Fruit fly (Drosophila melanogaster) whole organism, pupa: ENCODE measurements around the gene CG32267.

Experiments
- CG10348 ChIP-seq: fragments of 200-800 bp; sonication (Bioruptor generic); IDR thresholded peaks from 2 replicates; pipeline ENCODE4 v1.3.6; 2022; ENCODE audit warnings: missing biosample characterization, missing genetic modification characterization
- CG12605 ChIP-seq: fragments of 200-800 bp; sonication (Bioruptor generic); IDR thresholded peaks from 2 replicates; pipeline ENCODE4 v1.3.6; 2022; ENCODE audit warnings: missing biosample characterization, missing genetic modification characterization
- CG13204 ChIP-seq: fragments of 200-800 bp; sonication (Bioruptor generic); optimal IDR thresholded peaks from 2 replicates; lab custom pipeline; 2018; ENCODE audit warnings: missing biosample characterization, mild to moderate bottlenecking, missing genetic modification characterization, moderate library complexity
- CG14655 ChIP-seq: fragments of 200-800 bp; sonication (Bioruptor generic); optimal IDR thresholded peaks from 3 replicates; lab custom pipeline; 2017; ENCODE audit warnings: mild to moderate bottlenecking, missing biosample characterization, missing genetic modification reagents, missing genetic modification characterization
- CG17806 ChIP-seq: fragments of 200-800 bp; sonication (Bioruptor generic); optimal IDR thresholded peaks from 2 replicates; lab custom pipeline; 2018; ENCODE audit warnings: missing biosample characterization, mild to moderate bottlenecking, missing genetic modification characterization, moderate library complexity
- CG32121 ChIP-seq: fragments of 200-800 bp; sonication (Bioruptor generic); IDR thresholded peaks from 2 replicates; pipeline ENCODE4 v1.3.6; 2022; ENCODE audit warnings: missing biosample characterization, missing genetic modification characterization
- CG34367 ChIP-seq: fragments of 200-800 bp; sonication (Bioruptor generic); optimal IDR thresholded peaks from 2 replicates; lab custom pipeline; 2018; ENCODE audit warnings: missing biosample characterization, mild to moderate bottlenecking, missing genetic modification characterization
- CG8301 ChIP-seq: fragments of 200-800 bp; sonication (Bioruptor generic); optimal IDR thresholded peaks from 2 replicates; lab custom pipeline; 2018; ENCODE audit warnings: missing biosample characterization, mild to moderate bottlenecking, missing genetic modification characterization
- D1 ChIP-seq: fragments of 200-800 bp; sonication (Bioruptor generic); optimal IDR thresholded peaks from 2 replicates; lab custom pipeline; 2018; ENCODE audit warnings: missing biosample characterization, mild to moderate bottlenecking, missing genetic modification characterization, moderate library complexity
- EcR ChIP-seq: fragments of 200-800 bp; sonication (Bioruptor generic); optimal IDR thresholded peaks from 3 replicates; lab custom pipeline; 2019; ENCODE audit warnings: missing biosample characterization, missing genetic modification characterization, mild to moderate bottlenecking, moderate library complexity, missing genetic modification reagents
- Pif1B ChIP-seq: fragments of 200-800 bp; sonication (Bioruptor generic); optimal IDR thresholded peaks from 3 replicates; lab custom pipeline; 2016; ENCODE audit warnings: missing biosample characterization, missing genetic modification characterization
- Snoo ChIP-seq: fragments of 200-800 bp; sonication (Bioruptor generic); optimal IDR thresholded peaks from 3 replicates; lab custom pipeline; 2017; ENCODE audit warnings: missing biosample characterization, mild to moderate bottlenecking, missing genetic modification characterization, inconsistent platforms
- gl ChIP-seq: fragments of 200-800 bp; sonication (Bioruptor generic); optimal IDR thresholded peaks from 2 replicates; lab custom pipeline; 2018; ENCODE audit warnings: missing biosample characterization, mild to moderate bottlenecking, missing genetic modification characterization
- rn ChIP-seq: fragments of 200-800 bp; sonication (Bioruptor generic); IDR thresholded peaks from 2 replicates; pipeline ENCODE4 v1.3.6; 2022; ENCODE audit warnings: missing biosample characterization, missing genetic modification characterization

- no peak for TF ChIP-seq D1
- TF ChIP-seq CG32121 (GFP tag; lab: Robert Waterston, UW) = no peak
- TF ChIP-seq EcR (GFP tag; lab: Kevin White, UChicago) = no peak
- no peak for TF ChIP-seq CG12605 (GFP tag; lab: Robert Waterston, UW)
- TF ChIP-seq CG10348 = no peak
- no peak for TF ChIP-seq CG34367 (tag; lab: Kevin White, UChicago)
- no peak for TF ChIP-seq CG13204
- TF ChIP-seq CG8301 (tag; lab: Kevin White, UChicago) = no peak
- TF ChIP-seq CG14655 (GFP tag; lab: Kevin White, UChicago) = no peak
- TF ChIP-seq CG17806 (tag; lab: Kevin White, UChicago) = no peak
- no peak for TF ChIP-seq Pif1B
- no peak for TF ChIP-seq rn
- TF ChIP-seq Snoo (tag; lab: Kevin White, UChicago) = no peak
- TF ChIP-seq gl (tag; lab: Kevin White, UChicago) = no peak
Observed at dm6 chr3L:3437664-3438368, 34.1 kb downstream of the CG32267 start.
